Worm (Caenorhabditis elegans): Measurements from ENCODE around the gene gspd-1.

The gspd-1 gene

ce11 chrIV:11314885-11315284, 2.3 kb upstream of the gspd-1 start, which contains the start of the genes B0035.3, B0035.22 and pfd-4 (continued):
- TF ChIP-seq nhr-84 (tag; optimal IDR thresholded peaks at IDR 0.05), result no peak
- TF ChIP-seq ama-1 (optimal IDR thresholded peaks at IDR 0.05), result no peak
- no peak for TF ChIP-seq nhr-11 (tag; optimal IDR thresholded peaks at IDR 0.05)
- peak; percentile 11 for TF ChIP-seq fos-1 (tag; optimal IDR thresholded peaks at IDR 0.05)
- peak; percentile 70 for TF ChIP-seq nhr-20 (tag; optimal IDR thresholded peaks at IDR 0.05)
- TF ChIP-seq mdl-1 (tag; optimal IDR thresholded peaks at IDR 0.05), result peak in 1 of 2 experiments; percentile 3
- TF ChIP-seq fkh-8 (tag; optimal IDR thresholded peaks at IDR 0.05), result peak; percentile 39
- no peak for TF ChIP-seq fkh-10 (GFP tag; optimal IDR thresholded peaks at IDR 0.05)
- peak; percentile 73 for TF ChIP-seq C04F5.9 (tag; optimal IDR thresholded peaks at IDR 0.05)
- no peak for TF ChIP-seq hlh-17 (GFP tag; optimal IDR thresholded peaks at IDR 0.05; ENCODE audit: borderline replicate concordance)
- peak in 1 of 2 experiments; percentile 83 for TF ChIP-seq ztf-11 (tag; optimal IDR thresholded peaks at IDR 0.05)
- peak; percentile 80 for TF ChIP-seq dsc-1 (tag; optimal IDR thresholded peaks at IDR 0.05)
- no peak for TF ChIP-seq mef-2 (tag; optimal IDR thresholded peaks at IDR 0.05)
- TF ChIP-seq ceh-63 (GFP tag; optimal IDR thresholded peaks at IDR 0.05), result no peak
- TF ChIP-seq nhr-77 (tag; optimal IDR thresholded peaks at IDR 0.05), result no peak
- no peak for TF ChIP-seq F16B12.6 (tag; optimal IDR thresholded peaks at IDR 0.05)
- no peak for TF ChIP-seq nhr-237 (tag; optimal IDR thresholded peaks at IDR 0.05)
- peak; percentile 49 for TF ChIP-seq unc-86 (tag; optimal IDR thresholded peaks at IDR 0.05)
- peak; percentile 14 to 60 for TF ChIP-seq efl-1 (optimal IDR thresholded peaks at IDR 0.05)
- peak; percentile 45 to 73 for TF ChIP-seq efl-1 (GFP tag; optimal IDR thresholded peaks at IDR 0.05 in 1 of 2)
- peak; percentile 44 for TF ChIP-seq snpc-4 (tag; optimal IDR thresholded peaks at IDR 0.05)
- TF ChIP-seq elt-2 (tag; optimal IDR thresholded peaks at IDR 0.05), result no peak
- no peak for TF ChIP-seq nhr-76 (tag; optimal IDR thresholded peaks at IDR 0.05)
- peak; percentile 86 for TF ChIP-seq nhr-90 (tag; optimal IDR thresholded peaks at IDR 0.05; ENCODE audit: poor library complexity)
- peak; percentile 74 for TF ChIP-seq lin-14 (GFP tag; optimal IDR thresholded peaks at IDR 0.05)
- TF ChIP-seq tbx-2 (tag; optimal IDR thresholded peaks at IDR 0.05), result peak; percentile 82
- TF ChIP-seq irx-1 (tag; optimal IDR thresholded peaks at IDR 0.05), result peak; percentile 83
- TF ChIP-seq ceh-8 (GFP tag; optimal IDR thresholded peaks at IDR 0.05), result no peak
- no peak for TF ChIP-seq unc-62 (GFP tag; optimal IDR thresholded peaks at IDR 0.05)
- TF ChIP-seq fkh-4 (tag; optimal IDR thresholded peaks at IDR 0.05; ENCODE audit: borderline replicate concordance), result peak; percentile 84
- TF ChIP-seq unc-130 (tag; optimal IDR thresholded peaks at IDR 0.05), result peak; percentile 45
- peak; percentile 77 for TF ChIP-seq lin-15B (tag; optimal IDR thresholded peaks at IDR 0.05)
- no peak for TF ChIP-seq egl-27 (tag; optimal IDR thresholded peaks at IDR 0.05)
- TF ChIP-seq ceh-90 (tag; optimal IDR thresholded peaks at IDR 0.05), result peak; percentile 87
- TF ChIP-seq sox-4 (tag; optimal IDR thresholded peaks at IDR 0.05), result peak; percentile 67
- no peak for TF ChIP-seq hlh-4 (tag; optimal IDR thresholded peaks at IDR 0.05)
- peak; percentile 33 for TF ChIP-seq C16A3.4 (tag; optimal IDR thresholded peaks at IDR 0.05)
- no peak for TF ChIP-seq unc-30 (tag; optimal IDR thresholded peaks at IDR 0.05)
- TF ChIP-seq pag-3 (tag; optimal IDR thresholded peaks at IDR 0.05; ENCODE audit: borderline replicate concordance, insufficient read depth), result no peak
- no peak for TF ChIP-seq unc-98 (GFP tag; IDR thresholded peaks at IDR 0.05)
- peak; percentile 58 for TF ChIP-seq nhr-19 (GFP tag; conservative IDR thresholded peaks at IDR 0.05)
- TF ChIP-seq ztf-4 (tag; optimal IDR thresholded peaks at IDR 0.05), result no peak
- TF ChIP-seq nhr-71 (tag; optimal IDR thresholded peaks at IDR 0.05), result peak; percentile 82
- TF ChIP-seq swsn-7 (tag; optimal IDR thresholded peaks at IDR 0.05), result peak; percentile 77
- peak in 1 of 3 experiments; percentile 30 for TF ChIP-seq ceh-82 (tag; optimal IDR thresholded peaks at IDR 0.05)
- no peak for TF ChIP-seq isw-1 (GFP tag; IDR thresholded peaks at IDR 0.05)
- TF ChIP-seq nhr-28 (tag; optimal IDR thresholded peaks at IDR 0.05), result no peak
- TF ChIP-seq nhr-12 (tag; optimal IDR thresholded peaks at IDR 0.05), result no peak
- no peak for TF ChIP-seq zag-1 (tag; optimal IDR thresholded peaks at IDR 0.05)
- no peak for TF ChIP-seq hpl-2 (GFP tag; optimal IDR thresholded peaks at IDR 0.05)
- TF ChIP-seq zip-4 (GFP tag; optimal IDR thresholded peaks at IDR 0.05), result no peak
- TF ChIP-seq sptf-1 (tag; optimal IDR thresholded peaks at IDR 0.05), result no peak
- peak; percentile 76 for TF ChIP-seq snu-23 (GFP tag; optimal IDR thresholded peaks at IDR 0.05)
- peak; percentile 70 to 79 for TF ChIP-seq lsy-2 (tag; optimal IDR thresholded peaks at IDR 0.05)
